Fruit fly (Drosophila melanogaster) whole organism, prepupa: Measurements from ENCODE around the gene GV1.

ENCODE experiments used
- CG4318 ChIP-seq: fragments of 200-800 bp; sonication (Bioruptor generic); optimal IDR thresholded peaks from 3 replicates; lab custom pipeline; 2017; ENCODE audit warnings: missing biosample characterization, mild to moderate bottlenecking, missing genetic modification characterization
- spab ChIP-seq: fragments of 200-800 bp; sonication (Bioruptor generic); optimal IDR thresholded peaks from 2 replicates; lab custom pipeline; 2017; ENCODE audit warnings: missing biosample characterization, mild to moderate bottlenecking, missing genetic modification characterization, missing genetic modification reagents

dm6 chr3L:1827809-1828371 is 17.5 kb downstream of the GV1 start:
- TF ChIP-seq spab (GFP tag; lab: Kevin White, UChicago) (no peak), CG4318 (GFP tag; lab: Kevin White, UChicago) (no peak)
